Worm (Caenorhabditis elegans) whole organism, L1 larva: ENCODE results near the gene gst-39.
A peak's percentile ranks its signal among the peaks of the same experiment; 100 is the strongest.

Experiments used
- C16A3.4 ChIP-seq: fragments of 150-350 bp; optimal IDR thresholded peaks from 2 replicates; lab custom pipeline; 2014; ENCODE audit warnings: missing biosample characterization, missing genetic modification characterization
- C34B4.2 ChIP-seq: sonication (generic microtip); optimal IDR thresholded peaks from 2 replicates; lab custom pipeline; 2017; ENCODE audit warnings: mild to moderate bottlenecking, missing genetic modification characterization, missing compliant biosample characterization
- F16B12.6 ChIP-seq: fragments of 150-350 bp; optimal IDR thresholded peaks from 2 replicates; lab custom pipeline; 2014; ENCODE audit warnings: missing biosample characterization, missing genetic modification characterization
- Y116A8C.19 ChIP-seq: sonication (generic microtip); optimal IDR thresholded peaks from 2 replicates; lab custom pipeline; 2016; ENCODE audit warnings: missing compliant biosample characterization, missing genetic modification characterization, borderline replicate concordance
- alr-1 ChIP-seq: fragments of 200-800 bp; sonication (Bioruptor generic); optimal IDR thresholded peaks from 2 replicates; lab custom pipeline; 2018; ENCODE audit warnings: borderline replicate concordance, mild to moderate bottlenecking, missing genetic modification characterization, missing compliant biosample characterization
- blmp-1 ChIP-seq: fragments of 150-350 bp; optimal IDR thresholded peaks from 2 replicates; lab custom pipeline; 2014; ENCODE audit warnings: missing biosample characterization, missing genetic modification characterization
- ceh-90 ChIP-seq: sonication (generic microtip); optimal IDR thresholded peaks from 2 replicates; lab custom pipeline; 2016; ENCODE audit warnings: missing genetic modification characterization, missing compliant biosample characterization
- dpl-1 ChIP-seq, 3 experiments: fragments of 150-350 bp in 2 of 3; sonication (generic microtip) in 1 of 3; optimal IDR thresholded peaks; 2 replicates each; lab custom pipeline; 2014 to 2017; ENCODE audit warnings: missing biosample characterization in 3 of 3, missing genetic modification characterization in 3 of 3, missing genetic modification reagents in 3 of 3
- dsc-1 ChIP-seq: sonication (generic microtip); optimal IDR thresholded peaks from 2 replicates; lab custom pipeline; 2016; ENCODE audit warnings: mild to moderate bottlenecking, missing genetic modification characterization, missing compliant biosample characterization
- efl-1 ChIP-seq, 4 experiments: fragments of 150-350 bp; optimal IDR thresholded peaks in 3 of 4; peaks in 1 of 4; 1 replicate in 1 of 4; 2 replicates in 3 of 4; lab custom pipeline; 2014; ENCODE audit warnings: missing biosample characterization in 2 of 4, missing genetic modification characterization in 2 of 4, missing genetic modification reagents in 2 of 4
- efl-3 ChIP-seq: fragments of 200-800 bp; sonication (Bioruptor generic); optimal IDR thresholded peaks from 2 replicates; lab custom pipeline; 2018; ENCODE audit warnings: mild to moderate bottlenecking, missing genetic modification characterization, missing compliant biosample characterization
- fkh-10 ChIP-seq: sonication (generic microtip); optimal IDR thresholded peaks from 2 replicates; lab custom pipeline; 2017; ENCODE audit warnings: missing biosample characterization, missing genetic modification reagents, missing genetic modification characterization
- fkh-4 ChIP-seq: sonication (generic microtip); optimal IDR thresholded peaks from 2 replicates; lab custom pipeline; 2016; ENCODE audit warnings: missing compliant biosample characterization, missing genetic modification characterization, borderline replicate concordance
- fkh-8 ChIP-seq: sonication (generic microtip); optimal IDR thresholded peaks from 2 replicates; lab custom pipeline; 2016; ENCODE audit warnings: mild to moderate bottlenecking, missing genetic modification characterization, missing compliant biosample characterization
- fos-1 ChIP-seq: fragments of 150-350 bp; optimal IDR thresholded peaks from 2 replicates; lab custom pipeline; 2014; ENCODE audit warnings: missing biosample characterization, missing genetic modification characterization
- grh-1 ChIP-seq: fragments of 200-800 bp; sonication (Bioruptor generic); IDR thresholded peaks from 2 replicates; pipeline ENCODE4 v1.3.6; 2022; ENCODE audit warnings: missing genetic modification reagents, missing genetic modification characterization, missing compliant biosample characterization
- hlh-4 ChIP-seq: sonication (generic microtip); optimal IDR thresholded peaks from 2 replicates; lab custom pipeline; 2016; ENCODE audit warnings: mild to moderate bottlenecking, missing genetic modification characterization, missing compliant biosample characterization
- jun-1 ChIP-seq: fragments of 150-350 bp; optimal IDR thresholded peaks from 2 replicates; lab custom pipeline; 2014; ENCODE audit warnings: missing biosample characterization, missing genetic modification reagents, missing genetic modification characterization
- lin-13 ChIP-seq: fragments of 150-350 bp; optimal IDR thresholded peaks from 2 replicates; lab custom pipeline; 2014; ENCODE audit warnings: missing biosample characterization, missing genetic modification reagents, missing genetic modification characterization
- lin-14 ChIP-seq: fragments of 200-800 bp; sonication (Bioruptor generic); optimal IDR thresholded peaks from 2 replicates; lab custom pipeline; 2018; ENCODE audit warnings: mild to moderate bottlenecking, missing genetic modification characterization, moderate library complexity, missing compliant biosample characterization
- lin-35 ChIP-seq, 2 experiments: fragments of 150-350 bp; optimal IDR thresholded peaks; 2 replicates each; lab custom pipeline; 2014; ENCODE audit warnings: missing biosample characterization in 2 of 2, missing genetic modification characterization in 2 of 2, missing genetic modification reagents in 2 of 2
- lir-3 ChIP-seq: sonication (generic microtip); optimal IDR thresholded peaks from 2 replicates; lab custom pipeline; 2016; ENCODE audit warnings: mild to moderate bottlenecking, missing genetic modification characterization, moderate library complexity, missing compliant biosample characterization; ENCODE audit not compliant: poor library complexity
- lsy-2 ChIP-seq, 2 experiments: fragments of 150-350 bp; optimal IDR thresholded peaks; 2 replicates each; lab custom pipeline; 2014; ENCODE audit warnings: missing biosample characterization in 2 of 2, missing genetic modification characterization in 2 of 2
- mep-1 ChIP-seq: fragments of 150-350 bp; optimal IDR thresholded peaks from 2 replicates; lab custom pipeline; 2014; ENCODE audit warnings: missing biosample characterization, missing genetic modification characterization
- nhr-11 ChIP-seq: fragments of 150-350 bp; optimal IDR thresholded peaks from 2 replicates; lab custom pipeline; 2014; ENCODE audit warnings: missing biosample characterization, missing genetic modification characterization
- nhr-20 ChIP-seq: sonication (generic microtip); optimal IDR thresholded peaks from 2 replicates; lab custom pipeline; 2016; ENCODE audit warnings: mild to moderate bottlenecking, missing genetic modification characterization, missing compliant biosample characterization
- nhr-47 ChIP-seq: sonication (generic microtip); optimal IDR thresholded peaks from 2 replicates; lab custom pipeline; 2016; ENCODE audit warnings: mild to moderate bottlenecking, missing genetic modification characterization, moderate library complexity, missing compliant biosample characterization
- nhr-71 ChIP-seq: sonication (generic microtip); optimal IDR thresholded peaks from 2 replicates; lab custom pipeline; 2016; ENCODE audit warnings: mild to moderate bottlenecking, missing genetic modification characterization, moderate library complexity, missing compliant biosample characterization
- nhr-76 ChIP-seq: sonication (generic microtip); optimal IDR thresholded peaks from 2 replicates; lab custom pipeline; 2017; ENCODE audit warnings: missing biosample characterization, missing genetic modification characterization
- nhr-84 ChIP-seq: sonication (generic microtip); optimal IDR thresholded peaks from 2 replicates; lab custom pipeline; 2017; ENCODE audit warnings: missing biosample characterization, missing genetic modification characterization
- nhr-85 ChIP-seq: sonication (generic microtip); peaks from one replicate; lab custom pipeline; 2016; ENCODE audit warnings: missing genetic modification characterization, inconsistent platforms, missing compliant biosample characterization
- pag-3 ChIP-seq: sonication (generic microtip); optimal IDR thresholded peaks from 2 replicates; lab custom pipeline; 2017; ENCODE audit warnings: missing genetic modification characterization, mild to moderate bottlenecking, missing compliant biosample characterization, antibody characterized with exemption, borderline replicate concordance; ENCODE audit not compliant: insufficient read depth
- rnt-1 ChIP-seq: sonication (generic microtip); optimal IDR thresholded peaks from 2 replicates; lab custom pipeline; 2016; ENCODE audit warnings: mild to moderate bottlenecking, missing genetic modification characterization, moderate library complexity, missing compliant biosample characterization
- snu-23 ChIP-seq: sonication (generic microtip); optimal IDR thresholded peaks from 2 replicates; lab custom pipeline; 2016; ENCODE audit warnings: missing genetic modification characterization, missing compliant biosample characterization
- sup-37 ChIP-seq: fragments of 200-800 bp; sonication (Bioruptor generic); optimal IDR thresholded peaks from 2 replicates; lab custom pipeline; 2018; ENCODE audit warnings: mild to moderate bottlenecking, missing genetic modification characterization, missing compliant biosample characterization
- swsn-7 ChIP-seq: sonication (generic microtip); optimal IDR thresholded peaks from 2 replicates; lab custom pipeline; 2016; ENCODE audit warnings: missing genetic modification characterization, missing compliant biosample characterization
- unc-62 ChIP-seq: fragments of 150-350 bp; optimal IDR thresholded peaks from 2 replicates; lab custom pipeline; 2014; ENCODE audit warnings: missing biosample characterization, missing genetic modification reagents, missing genetic modification characterization
- unc-98 ChIP-seq: fragments of 200-800 bp; sonication (Bioruptor generic); IDR thresholded peaks from 2 replicates; pipeline ENCODE4 v1.3.6; 2022; ENCODE audit warnings: missing genetic modification characterization, missing compliant biosample characterization
- vab-15 ChIP-seq: sonication (generic microtip); optimal IDR thresholded peaks from 2 replicates; lab custom pipeline; 2017; ENCODE audit warnings: missing genotype, mild to moderate bottlenecking, missing genetic modification characterization, missing compliant biosample characterization

The gst-39 gene

DNA sequence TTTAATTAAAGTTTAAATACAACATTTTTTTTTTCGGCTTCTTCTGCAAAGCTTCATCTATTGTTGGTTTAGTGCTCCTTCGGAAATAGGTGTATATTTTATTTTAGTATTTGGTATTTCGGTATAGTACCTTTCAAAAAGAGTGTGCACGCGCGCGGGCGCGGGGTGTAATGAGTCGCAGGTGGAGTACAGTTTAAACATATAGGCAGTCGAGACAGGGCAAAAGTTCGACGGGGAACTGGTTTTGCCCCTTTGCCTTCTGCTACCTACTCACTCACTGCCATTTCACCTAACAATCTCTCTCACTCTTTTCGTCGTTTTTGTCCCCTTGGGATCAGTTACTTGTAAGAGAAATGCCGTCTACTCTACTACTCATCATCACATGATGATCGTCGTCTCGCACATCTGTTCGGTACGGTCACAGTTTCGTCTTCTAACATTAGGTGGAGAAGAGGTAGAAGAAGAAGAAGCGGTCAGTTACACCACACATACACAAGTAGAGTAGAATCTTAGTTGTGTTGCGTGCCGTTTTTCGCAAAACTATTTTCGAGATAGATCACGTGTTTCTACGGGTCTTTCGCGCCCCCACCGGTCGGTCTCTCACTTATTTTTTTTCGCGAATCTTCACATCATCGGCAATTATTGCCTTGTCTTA, 40.7 kb upstream of the gst-39 start (continued):
- peak; percentile 29 for TF ChIP-seq C16A3.4 (tag; lab: Kevin White, UChicago)
- peak; percentile 39 for TF ChIP-seq lin-13 (GFP tag; lab: Kevin White, UChicago)
- peak; percentile 95 for TF ChIP-seq nhr-85 (tag; lab: Kevin White, UChicago)
- TF ChIP-seq sup-37 (GFP tag; lab: Kevin White, UChicago) = no peak
- TF ChIP-seq fkh-4 = no peak
- TF ChIP-seq unc-62 = no peak
- no peak for TF ChIP-seq nhr-84 (tag; lab: Kevin White, UChicago)
- TF ChIP-seq pag-3 = no peak

DNA sequence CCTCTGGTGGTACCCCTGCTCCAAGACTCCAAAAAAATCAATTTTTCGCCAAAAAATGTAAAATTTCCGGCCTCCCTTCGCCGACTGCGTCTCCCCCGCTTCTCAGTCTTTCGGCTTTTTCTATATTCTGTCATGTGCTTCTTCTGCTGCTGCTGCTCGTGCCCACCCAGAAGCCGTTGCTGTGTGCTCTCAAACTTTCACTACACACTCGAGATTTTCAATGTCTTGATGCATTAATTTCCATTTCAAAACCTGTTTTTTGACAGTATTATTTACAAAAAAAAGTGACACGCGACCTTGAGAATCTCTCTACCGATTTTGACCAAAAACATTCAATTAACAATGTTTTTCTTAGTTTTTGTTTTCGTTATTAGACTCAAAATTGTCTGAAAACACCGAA, 37.6 kb upstream of the gst-39 start:
- TF ChIP-seq alr-1 = no peak
- peak; percentile 10 for TF ChIP-seq snu-23 (GFP tag; lab: Kevin White, UChicago)
- TF ChIP-seq nhr-20 (tag; lab: Kevin White, UChicago) = peak; percentile 30
- TF ChIP-seq fkh-8 (tag; lab: Kevin White, UChicago) = peak; percentile 15
- no peak for TF ChIP-seq lin-35 (GFP tag; optimal IDR thresholded peaks at IDR 0.05; lab: Kevin White, UChicago)
- TF ChIP-seq nhr-11 (tag; lab: Kevin White, UChicago) = no peak
- no peak for TF ChIP-seq ceh-90 (tag; lab: Kevin White, UChicago)
- TF ChIP-seq efl-3 = no peak
- TF ChIP-seq vab-15 = no peak
- TF ChIP-seq unc-62 = no peak
- TF ChIP-seq lsy-2 (tag; optimal IDR thresholded peaks at IDR 0.05; lab: Kevin White, UChicago) = peak in 1 of 2 experiments; percentile 22
- TF ChIP-seq dsc-1 = no peak
- TF ChIP-seq nhr-85 (tag; lab: Kevin White, UChicago) = peak; percentile 83
- TF ChIP-seq nhr-47 (tag; lab: Kevin White, UChicago) = peak; percentile 11
- TF ChIP-seq jun-1 = no peak
- peak; percentile 71 for TF ChIP-seq grh-1 (GFP tag; lab: Robert Waterston, UW)
- TF ChIP-seq nhr-71 = peak; percentile 35
- TF ChIP-seq blmp-1 (tag; lab: Kevin White, UChicago) = peak; percentile 73
- no peak for TF ChIP-seq efl-1 (optimal IDR thresholded peaks at IDR 0.05; lab: Kevin White, UChicago)
- TF ChIP-seq efl-1 (GFP tag; optimal IDR thresholded peaks at IDR 0.05 in 1 of 2; lab: Kevin White, UChicago) = peak in 1 of 2 experiments; percentile 50
- TF ChIP-seq lin-14 = peak; percentile 50
- TF ChIP-seq rnt-1 = peak; percentile 25
- no peak for TF ChIP-seq lir-3 (tag; lab: Kevin White, UChicago)
- no peak for TF ChIP-seq nhr-76 (tag; lab: Kevin White, UChicago)

DNA sequence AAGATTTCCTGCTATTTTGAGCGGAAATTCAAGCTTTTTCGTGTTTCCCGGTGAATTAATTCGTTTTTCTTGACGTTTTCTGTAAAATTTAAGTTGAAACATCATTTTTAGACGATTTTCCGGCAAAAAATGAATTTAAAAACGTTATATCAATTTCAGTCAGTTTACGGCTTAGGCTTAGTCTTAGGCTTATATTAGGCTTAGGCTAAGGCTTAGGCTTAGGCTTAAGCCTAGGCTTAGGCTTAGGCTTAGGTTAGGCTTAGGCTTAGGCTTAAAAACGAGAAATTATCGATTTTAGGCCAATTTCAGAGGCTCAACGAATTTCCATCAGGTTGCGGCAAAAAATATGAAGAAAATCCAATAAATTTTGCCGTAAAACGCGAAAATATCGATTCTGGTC, 37.2 kb upstream of the gst-39 start:
- TF ChIP-seq nhr-85 (tag; lab: Kevin White, UChicago) (no peak), dpl-1 (GFP tag; optimal IDR thresholded peaks at IDR 0.05; lab: Kevin White, UChicago) (no peak), Y116A8C.19 (tag; lab: Kevin White, UChicago) (no peak), C34B4.2 (tag; lab: Kevin White, UChicago) (no peak), nhr-47 (tag; lab: Kevin White, UChicago) (no peak), mep-1 (no peak), jun-1 (no peak), fkh-10 (no peak), hlh-4 (no peak), sup-37 (GFP tag; lab: Kevin White, UChicago) (no peak), fos-1 (tag; lab: Kevin White, UChicago) (no peak), lsy-2 (tag; optimal IDR thresholded peaks at IDR 0.05; lab: Kevin White, UChicago) (no peak)

DNA sequence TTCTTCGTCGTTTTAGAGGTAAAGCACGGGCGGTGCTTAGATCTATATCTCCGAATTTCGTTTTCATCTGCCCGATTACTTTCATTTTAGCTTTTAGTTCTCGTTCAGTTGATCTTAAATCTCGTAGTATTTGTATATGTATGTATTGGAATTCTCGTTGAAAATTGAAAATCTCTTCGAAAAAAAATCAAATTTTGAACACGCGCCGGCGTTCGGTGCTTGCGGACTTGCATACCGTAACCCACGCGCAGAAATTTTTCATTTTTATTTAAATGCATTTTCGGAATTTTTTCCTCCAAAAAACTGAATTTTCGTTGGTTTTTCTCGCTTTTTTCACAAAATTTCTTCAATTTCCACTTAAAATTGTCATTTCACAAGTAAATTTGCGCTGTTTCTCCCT, 36.4 kb upstream of the gst-39 start:
- TF ChIP-seq unc-98 (GFP tag; lab: Robert Waterston, UW) (no peak), dpl-1 (GFP tag; optimal IDR thresholded peaks at IDR 0.05; lab: Kevin White, UChicago) (peak; percentile 66 to 81 (median 71)), lin-35 (GFP tag; optimal IDR thresholded peaks at IDR 0.05; lab: Kevin White, UChicago) (peak; percentile 70 to 77), F16B12.6 (tag; lab: Kevin White, UChicago) (peak; percentile 73), lsy-2 (tag; optimal IDR thresholded peaks at IDR 0.05; lab: Kevin White, UChicago) (peak; percentile 84 to 93), nhr-20 (tag; lab: Kevin White, UChicago) (peak; percentile 0), swsn-7 (no peak), efl-1 (optimal IDR thresholded peaks at IDR 0.05; lab: Kevin White, UChicago) (peak; percentile 79 to 81), efl-1 (GFP tag; optimal IDR thresholded peaks at IDR 0.05 in 1 of 2; lab: Kevin White, UChicago) (peak; percentile 84 to 98)
